Worm (Caenorhabditis elegans): ENCODE results near the gene Y51H4A.1.
A peak's percentile ranks its signal among the peaks of the same experiment; 100 is the strongest.

Gene Y51H4A.1

ce11 chrIV:16496491-16496890, 19.4 kb upstream of the Y51H4A.1 start:
- no peak for TF ChIP-seq F26F4.8 (GFP tag; conservative IDR thresholded peaks at IDR 0.05)
- no peak for TF ChIP-seq daf-19 (GFP tag; conservative IDR thresholded peaks at IDR 0.05)
- no peak for TF ChIP-seq hif-1 (tag; optimal IDR thresholded peaks at IDR 0.05)
- no peak for TF ChIP-seq nhr-237 (tag; optimal IDR thresholded peaks at IDR 0.05)
- TF ChIP-seq pqm-1 (tag; optimal IDR thresholded peaks at IDR 0.05), result no peak
- no peak for TF ChIP-seq nhr-77 (tag; optimal IDR thresholded peaks at IDR 0.05)
- no peak for TF ChIP-seq nhr-6 (tag; optimal IDR thresholded peaks at IDR 0.05)
- no peak for TF ChIP-seq nhr-10 (tag; optimal IDR thresholded peaks at IDR 0.05)
- peak; percentile 42 for TF ChIP-seq hlh-30 (tag; optimal IDR thresholded peaks at IDR 0.05; ENCODE audit: insufficient read depth)
- TF ChIP-seq nhr-25 (tag; optimal IDR thresholded peaks at IDR 0.05; ENCODE audit: borderline replicate concordance, insufficient read depth), result no peak
- TF ChIP-seq php-3 (GFP tag; IDR thresholded peaks at IDR 0.05), result no peak
- TF ChIP-seq lsy-2 (tag; optimal IDR thresholded peaks at IDR 0.05), result peak in 1 of 2 experiments; percentile 5
- TF ChIP-seq unc-130 (GFP tag; optimal IDR thresholded peaks at IDR 0.05), result no peak
- TF ChIP-seq mep-1 (tag; optimal IDR thresholded peaks at IDR 0.05), result no peak
- TF ChIP-seq skn-1 (tag; optimal IDR thresholded peaks at IDR 0.05), result no peak
- TF ChIP-seq lin-15B (tag; optimal IDR thresholded peaks at IDR 0.05), result no peak
- no peak for TF ChIP-seq ctbp-1 (GFP tag; IDR thresholded peaks at IDR 0.05)
- TF ChIP-seq hmg-1.1 (GFP tag; IDR thresholded peaks at IDR 0.05), result 0 out of 2 replicates have a peak, but pooled peaks have one; percentile 17
- TF ChIP-seq snpc-1.2 (GFP tag; IDR thresholded peaks at IDR 0.05), result 0 out of 2 replicates have a peak, but pooled peaks have one; percentile 10
- TF ChIP-seq hlh-11 (tag; optimal IDR thresholded peaks at IDR 0.05), result peak; percentile 20
- no peak for TF ChIP-seq saeg-2 (GFP tag; IDR thresholded peaks at IDR 0.05)
- TF ChIP-seq unc-62 (GFP tag; optimal IDR thresholded peaks at IDR 0.05 in 1 of 2), result no peak
- TF ChIP-seq unc-62 (tag; optimal IDR thresholded peaks at IDR 0.05), result no peak

ce11 chrIV:16494007-16494406, 16.9 kb upstream of the Y51H4A.1 start:
- TF ChIP-seq lin-13 (GFP tag; optimal IDR thresholded peaks at IDR 0.05), result no peak
- TF ChIP-seq ZK337.2 (GFP tag; IDR thresholded peaks at IDR 0.05), result no peak
- TF ChIP-seq ces-1 (GFP tag; optimal IDR thresholded peaks at IDR 0.05), result peak; percentile 51
- no peak for TF ChIP-seq hlh-30 (tag; optimal IDR thresholded peaks at IDR 0.05; ENCODE audit: insufficient read depth)
- TF ChIP-seq ceh-20 (GFP tag; IDR thresholded peaks at IDR 0.05), result no peak
- no peak for TF ChIP-seq fos-1 (tag; optimal IDR thresholded peaks at IDR 0.05)
- TF ChIP-seq fkh-10 (GFP tag; optimal IDR thresholded peaks at IDR 0.05), result no peak

- no peak for TF ChIP-seq aly-2 (tag; optimal IDR thresholded peaks at IDR 0.05)
- peak in 1 of 2 experiments; percentile 64 for TF ChIP-seq unc-62 (GFP tag; optimal IDR thresholded peaks at IDR 0.05 in 1 of 2)
- no peak for TF ChIP-seq unc-62 (tag; optimal IDR thresholded peaks at IDR 0.05)
Measured at ce11 chrIV:16492937-16493336, 15.8 kb upstream of the Y51H4A.1 start.

ce11 chrIV:16492327-16492726, 15.2 kb upstream of the Y51H4A.1 start:
- TF ChIP-seq fos-1 (tag; optimal IDR thresholded peaks at IDR 0.05) (no peak), daf-19 (GFP tag; conservative IDR thresholded peaks at IDR 0.05) (no peak), ztf-11 (tag; optimal IDR thresholded peaks at IDR 0.05) (no peak), egl-43 (GFP tag; IDR thresholded peaks at IDR 0.05) (peak; percentile 90), zip-2 (tag; optimal IDR thresholded peaks at IDR 0.05) (no peak), snpc-4 (tag; optimal IDR thresholded peaks at IDR 0.05) (no peak), snpc-1.2 (GFP tag; IDR thresholded peaks at IDR 0.05) (0 out of 2 replicates have a peak, but pooled peaks have one; percentile 7), madf-5 (GFP tag; IDR thresholded peaks at IDR 0.05) (no peak; a peak in 1 of 4 replicates), F37D6.2 (tag; optimal IDR thresholded peaks at IDR 0.05) (peak; percentile 75), zfp-3 (GFP tag; conservative IDR thresholded peaks at IDR 0.05) (peak; percentile 50; the same call in 1 of the 2 replicates), nhr-25 (tag; optimal IDR thresholded peaks at IDR 0.05; ENCODE audit: borderline replicate concordance, insufficient read depth) (peak; percentile 78), mdt-29 (GFP tag; IDR thresholded peaks at IDR 0.05) (no peak), saeg-2 (GFP tag; IDR thresholded peaks at IDR 0.05) (0 out of 2 replicates have a peak, but pooled peaks have one; percentile 32), F26F4.8 (GFP tag; conservative IDR thresholded peaks at IDR 0.05) (no peak), mxl-3 (GFP tag; optimal IDR thresholded peaks at IDR 0.05) (peak; percentile 64), hmg-1.1 (GFP tag; IDR thresholded peaks at IDR 0.05) (peak; percentile 92), cey-2 (tag; optimal IDR thresholded peaks at IDR 0.05; ENCODE audit: borderline replicate concordance, insufficient read depth) (no peak), hif-1 (tag; optimal IDR thresholded peaks at IDR 0.05) (peak; percentile 47 to 92), Y75B8A.6 (GFP tag; IDR thresholded peaks at IDR 0.05) (no peak; the same call in 1 of the 2 replicates), mes-2 (tag; optimal IDR thresholded peaks at IDR 0.05; ENCODE audit: poor library complexity, severe bottlenecking) (peak; percentile 64), daf-12 (tag; optimal IDR thresholded peaks at IDR 0.05) (no peak), set-16 (GFP tag; IDR thresholded peaks at IDR 0.05) (peak; percentile 97), aha-1 (tag) (peak; percentile 86), zip-11 (GFP tag; IDR thresholded peaks at IDR 0.05) (no peak)

All from whole organism, L4 larva.